Fruit fly (Drosophila melanogaster) whole organism, pupa: ENCODE measurements around the gene heph.

Experiments
- CG10348 ChIP-seq: fragments of 200-800 bp; sonication (Bioruptor generic); IDR thresholded peaks from 2 replicates; pipeline ENCODE4 v1.3.6; 2022; ENCODE audit warnings: missing biosample characterization, missing genetic modification characterization
- D1 ChIP-seq: fragments of 200-800 bp; sonication (Bioruptor generic); optimal IDR thresholded peaks from 2 replicates; lab custom pipeline; 2018; ENCODE audit warnings: missing biosample characterization, mild to moderate bottlenecking, missing genetic modification characterization, moderate library complexity
- EcR ChIP-seq: fragments of 200-800 bp; sonication (Bioruptor generic); optimal IDR thresholded peaks from 3 replicates; lab custom pipeline; 2019; ENCODE audit warnings: missing biosample characterization, missing genetic modification characterization, mild to moderate bottlenecking, moderate library complexity, missing genetic modification reagents
- Ets98B ChIP-seq: fragments of 200-800 bp; sonication (Bioruptor generic); IDR thresholded peaks from 2 replicates; pipeline ENCODE4 v1.3.6; 2022; ENCODE audit warnings: missing biosample characterization, missing genetic modification characterization
- fd96Ca ChIP-seq: fragments of 200-800 bp; sonication (Bioruptor generic); IDR thresholded peaks from 3 replicates; pipeline ENCODE4 v1.3.6; 2022; ENCODE audit warnings: missing biosample characterization, missing genetic modification characterization
- gl ChIP-seq: fragments of 200-800 bp; sonication (Bioruptor generic); optimal IDR thresholded peaks from 2 replicates; lab custom pipeline; 2018; ENCODE audit warnings: missing biosample characterization, mild to moderate bottlenecking, missing genetic modification characterization
- rn ChIP-seq: fragments of 200-800 bp; sonication (Bioruptor generic); IDR thresholded peaks from 2 replicates; pipeline ENCODE4 v1.3.6; 2022; ENCODE audit warnings: missing biosample characterization, missing genetic modification characterization

DNA sequence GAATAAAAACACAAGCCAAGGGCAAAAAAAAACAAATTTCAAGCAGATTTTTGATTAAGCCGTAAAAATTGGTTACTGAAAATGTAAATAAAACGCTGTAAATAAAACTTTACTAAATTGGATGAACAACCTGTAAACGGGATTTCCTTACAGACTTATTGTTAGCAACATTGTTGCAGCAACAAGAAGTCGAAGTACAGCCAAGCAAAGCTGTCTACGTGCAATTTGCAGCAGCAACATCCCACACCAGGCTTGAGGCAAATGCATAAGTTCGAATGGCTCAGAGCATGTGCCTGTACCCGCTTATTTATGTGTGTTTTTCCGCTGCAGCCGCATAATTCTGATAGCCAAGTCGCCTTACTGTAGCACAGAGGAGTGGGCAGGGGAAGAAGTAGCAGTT lies 75.7 kb downstream of the heph start:
- TF ChIP-seq EcR (GFP tag; lab: Kevin White, UChicago) (no peak), D1 (tag; lab: Kevin White, UChicago) (no peak), gl (tag; lab: Kevin White, UChicago) (no peak), CG10348 (GFP tag; lab: Robert Waterston, UW) (no peak), Ets98B (GFP tag; lab: Robert Waterston, UW) (no peak), fd96Ca (GFP tag; lab: Robert Waterston, UW) (no peak), rn (GFP tag; lab: Robert Waterston, UW) (no peak)
